Fruit fly (Drosophila melanogaster) whole organism, prepupa: ENCODE results near the gene Prp40.

Experiments used
- Blimp-1 ChIP-seq: fragments of 200-800 bp; sonication (Bioruptor generic); optimal IDR thresholded peaks from 3 replicates; lab custom pipeline; 2017; ENCODE audit warnings: missing biosample characterization, missing genetic modification characterization, mild to moderate bottlenecking, moderate library complexity, missing genetic modification reagents
- CG10631 ChIP-seq: fragments of 200-800 bp; sonication (Bioruptor generic); optimal IDR thresholded peaks from 2 replicates; lab custom pipeline; 2016; ENCODE audit warnings: missing biosample characterization, missing genetic modification characterization
- CG10669 ChIP-seq: fragments of 200-800 bp; sonication (Bioruptor generic); optimal IDR thresholded peaks from 3 replicates; lab custom pipeline; 2018; ENCODE audit warnings: missing biosample characterization, mild to moderate bottlenecking, missing genetic modification characterization, moderate library complexity
- CG11294 ChIP-seq: fragments of 200-800 bp; sonication (Bioruptor generic); IDR thresholded peaks from 2 replicates; pipeline ENCODE4 v1.3.6; 2022; ENCODE audit warnings: missing biosample characterization, missing genetic modification characterization
- CG11762 ChIP-seq: fragments of 200-800 bp; sonication (Bioruptor generic); optimal IDR thresholded peaks from 3 replicates; lab custom pipeline; 2016; ENCODE audit warnings: missing biosample characterization, missing genetic modification characterization; ENCODE audit not compliant: insufficient read depth
- CG15336 ChIP-seq: fragments of 200-800 bp; sonication (Bioruptor generic); IDR thresholded peaks from 2 replicates; pipeline ENCODE4 v1.3.6; 2022; ENCODE audit warnings: missing biosample characterization, missing genetic modification characterization
- CG16779 ChIP-seq: fragments of 200-800 bp; sonication (Bioruptor generic); optimal IDR thresholded peaks from 3 replicates; lab custom pipeline; 2017; ENCODE audit warnings: missing biosample characterization, mild to moderate bottlenecking, missing genetic modification characterization
- CG3032 ChIP-seq: fragments of 200-800 bp; optimal IDR thresholded peaks from 2 replicates; lab custom pipeline; 2019; ENCODE audit warnings: missing biosample characterization, mild to moderate bottlenecking, missing genetic modification characterization, moderate library complexity
- CG31627 ChIP-seq: fragments of 200-800 bp; sonication (Bioruptor generic); optimal IDR thresholded peaks from 3 replicates; lab custom pipeline; 2016; ENCODE audit warnings: missing biosample characterization, missing genetic modification characterization
- CG32006 ChIP-seq: fragments of 200-800 bp; sonication (Bioruptor generic); optimal IDR thresholded peaks from 3 replicates; lab custom pipeline; 2017; ENCODE audit warnings: missing biosample characterization, mild to moderate bottlenecking, missing genetic modification characterization
- CG34406 ChIP-seq: fragments of 200-800 bp; sonication (Bioruptor generic); optimal IDR thresholded peaks from 3 replicates; lab custom pipeline; 2016; ENCODE audit warnings: missing biosample characterization, missing genetic modification characterization
- CG4318 ChIP-seq: fragments of 200-800 bp; sonication (Bioruptor generic); optimal IDR thresholded peaks from 3 replicates; lab custom pipeline; 2017; ENCODE audit warnings: missing biosample characterization, mild to moderate bottlenecking, missing genetic modification characterization
- CG6163 ChIP-seq: fragments of 200-800 bp; sonication (Bioruptor generic); IDR thresholded peaks from 3 replicates; pipeline ENCODE4 v1.3.6; 2022; ENCODE audit warnings: missing biosample characterization, missing genetic modification characterization
- CG6276 ChIP-seq: fragments of 200-800 bp; sonication (Bioruptor generic); optimal IDR thresholded peaks from 2 replicates; lab custom pipeline; 2017; ENCODE audit warnings: missing biosample characterization, mild to moderate bottlenecking, missing genetic modification characterization
- CG6792 ChIP-seq: fragments of 200-800 bp; sonication (Bioruptor generic); optimal IDR thresholded peaks from 3 replicates; lab custom pipeline; 2016; ENCODE audit warnings: missing biosample characterization, missing genetic modification characterization
- CG7368 ChIP-seq: fragments of 200-800 bp; sonication (Bioruptor generic); optimal IDR thresholded peaks from 3 replicates; lab custom pipeline; 2016; ENCODE audit warnings: missing biosample characterization, missing genetic modification characterization
- CG8119 ChIP-seq: fragments of 200-800 bp; sonication (Bioruptor generic); IDR thresholded peaks from 3 replicates; pipeline ENCODE4 v1.3.6; 2022; ENCODE audit warnings: missing biosample characterization, missing genetic modification characterization
- CG8319 ChIP-seq: fragments of 200-800 bp; sonication (Bioruptor generic); optimal IDR thresholded peaks from 3 replicates; lab custom pipeline; 2016; ENCODE audit warnings: missing biosample characterization, missing genetic modification characterization
- CG8632 ChIP-seq: fragments of 200-800 bp; sonication (Bioruptor generic); optimal IDR thresholded peaks from 3 replicates; lab custom pipeline; 2016; ENCODE audit warnings: missing biosample characterization, missing genetic modification characterization
- Eip75B ChIP-seq: fragments of 200-800 bp; sonication (Bioruptor generic); optimal IDR thresholded peaks from 3 replicates; lab custom pipeline; 2016; ENCODE audit warnings: missing biosample characterization, missing genetic modification characterization
- Eip93F ChIP-seq: fragments of 200-800 bp; sonication (Bioruptor generic); optimal IDR thresholded peaks from 2 replicates; lab custom pipeline; 2016; ENCODE audit warnings: missing biosample characterization, mild to moderate bottlenecking, missing genetic modification characterization
- Ets21C ChIP-seq: fragments of 200-800 bp; sonication (Bioruptor generic); optimal IDR thresholded peaks from 3 replicates; lab custom pipeline; 2016; ENCODE audit warnings: missing biosample characterization, missing genetic modification characterization
- Ets96B ChIP-seq: fragments of 200-800 bp; optimal IDR thresholded peaks from 2 replicates; lab custom pipeline; 2019; ENCODE audit warnings: missing biosample characterization, mild to moderate bottlenecking, missing genetic modification characterization, moderate library complexity
- Gug ChIP-seq: fragments of 200-800 bp; sonication (Bioruptor generic); IDR thresholded peaks from 2 replicates; pipeline ENCODE4 v1.3.6; 2022; ENCODE audit warnings: missing biosample characterization, missing genetic modification characterization
- Hr38 ChIP-seq: sonication (Bioruptor generic); optimal IDR thresholded peaks from 2 replicates; lab custom pipeline; 2016; ENCODE audit warnings: missing biosample characterization, missing genetic modification characterization
- Hr4 ChIP-seq: fragments of 200-800 bp; sonication (Bioruptor generic); optimal IDR thresholded peaks from 3 replicates; lab custom pipeline; 2016; ENCODE audit warnings: missing biosample characterization, missing genetic modification characterization
- Lpt ChIP-seq: fragments of 200-800 bp; sonication (Bioruptor generic); optimal IDR thresholded peaks from 3 replicates; lab custom pipeline; 2016; ENCODE audit warnings: missing biosample characterization, missing genetic modification characterization
- Met ChIP-seq: fragments of 200-800 bp; sonication (Bioruptor generic); optimal IDR thresholded peaks from 3 replicates; lab custom pipeline; 2016; ENCODE audit warnings: missing biosample characterization, missing genetic modification characterization
- OdsH ChIP-seq: fragments of 200-800 bp; sonication (Bioruptor generic); optimal IDR thresholded peaks from 3 replicates; lab custom pipeline; 2016; ENCODE audit warnings: missing biosample characterization, missing genetic modification characterization
- Sox102F ChIP-seq: fragments of 200-800 bp; sonication (Bioruptor generic); optimal IDR thresholded peaks from 2 replicates; lab custom pipeline; 2016; ENCODE audit warnings: missing biosample characterization, mild to moderate bottlenecking, missing genetic modification characterization
- Sox14 ChIP-seq: fragments of 200-800 bp; sonication (Bioruptor generic); optimal IDR thresholded peaks from 3 replicates; lab custom pipeline; 2016; ENCODE audit warnings: missing biosample characterization, missing genetic modification characterization
- achi ChIP-seq: fragments of 200-800 bp; sonication (Bioruptor generic); optimal IDR thresholded peaks from 3 replicates; lab custom pipeline; 2016; ENCODE audit warnings: missing biosample characterization, missing genetic modification characterization
- acj6 ChIP-seq: fragments of 200-800 bp; sonication (Bioruptor generic); optimal IDR thresholded peaks from 3 replicates; lab custom pipeline; 2016; ENCODE audit warnings: missing biosample characterization, missing genetic modification characterization
- cyc ChIP-seq: fragments of 200-800 bp; sonication (Bioruptor generic); optimal IDR thresholded peaks from 3 replicates; lab custom pipeline; 2016; ENCODE audit warnings: missing biosample characterization, missing genetic modification characterization
- dsx ChIP-seq: fragments of 200-800 bp; optimal IDR thresholded peaks from 3 replicates; lab custom pipeline; 2019; ENCODE audit warnings: missing biosample characterization, mild to moderate bottlenecking, missing genetic modification characterization, moderate library complexity; ENCODE audit not compliant: poor library complexity, severe bottlenecking
- eg ChIP-seq: fragments of 200-800 bp; sonication (Bioruptor generic); IDR thresholded peaks from 3 replicates; pipeline ENCODE4 v1.3.6; 2022; ENCODE audit warnings: missing biosample characterization, missing genetic modification characterization
- esn ChIP-seq: fragments of 200-800 bp; sonication (Bioruptor generic); optimal IDR thresholded peaks from 2 replicates; lab custom pipeline; 2016; ENCODE audit warnings: missing biosample characterization, mild to moderate bottlenecking, missing genetic modification characterization, moderate library complexity
- fd59A ChIP-seq: fragments of 200-800 bp; sonication (Bioruptor generic); optimal IDR thresholded peaks from 2 replicates; lab custom pipeline; 2017; ENCODE audit warnings: missing biosample characterization, mild to moderate bottlenecking, missing genetic modification characterization, missing genetic modification reagents
- fd85E ChIP-seq: fragments of 200-800 bp; sonication (Bioruptor generic); optimal IDR thresholded peaks from 3 replicates; lab custom pipeline; 2016; ENCODE audit warnings: missing biosample characterization, missing genetic modification characterization
- fkh ChIP-seq: fragments of 200-800 bp; sonication (Bioruptor generic); optimal IDR thresholded peaks from 3 replicates; lab custom pipeline; 2017; ENCODE audit warnings: missing biosample characterization, mild to moderate bottlenecking, missing genetic modification characterization, moderate library complexity
- lz ChIP-seq: fragments of 200-800 bp; sonication (Bioruptor generic); optimal IDR thresholded peaks from 3 replicates; lab custom pipeline; 2016; ENCODE audit warnings: missing biosample characterization, missing genetic modification characterization
- net ChIP-seq: fragments of 200-800 bp; sonication (Bioruptor generic); optimal IDR thresholded peaks from 3 replicates; lab custom pipeline; 2016; ENCODE audit warnings: missing biosample characterization, missing genetic modification characterization
- pdm3 ChIP-seq: fragments of 200-800 bp; sonication (Bioruptor generic); optimal IDR thresholded peaks from 3 replicates; lab custom pipeline; 2016; ENCODE audit warnings: missing biosample characterization, missing genetic modification characterization
- salr ChIP-seq, 2 experiments: fragments of 200-800 bp; sonication (Bioruptor generic); optimal IDR thresholded peaks; 3 replicates each; lab custom pipeline; 2016 to 2018; ENCODE audit warnings: missing biosample characterization in 2 of 2, missing genetic modification characterization in 2 of 2, mild to moderate bottlenecking in 1 of 2
- spab ChIP-seq: fragments of 200-800 bp; sonication (Bioruptor generic); optimal IDR thresholded peaks from 2 replicates; lab custom pipeline; 2017; ENCODE audit warnings: missing biosample characterization, mild to moderate bottlenecking, missing genetic modification characterization, missing genetic modification reagents
- ss ChIP-seq, 2 experiments: fragments of 200-800 bp; sonication (Bioruptor generic); optimal IDR thresholded peaks; 2 replicates in 1 of 2; 3 replicates in 1 of 2; lab custom pipeline; 2017 to 2018; ENCODE audit warnings: mild to moderate bottlenecking in 2 of 2, missing biosample characterization in 2 of 2, missing genetic modification characterization in 2 of 2, moderate library complexity in 1 of 2
- svp ChIP-seq: fragments of 200-800 bp; sonication (Bioruptor generic); peaks from one replicate; lab custom pipeline; 2016; ENCODE audit warnings: missing biosample characterization, missing genetic modification characterization
- topi ChIP-seq: fragments of 200-800 bp; sonication (Bioruptor generic); optimal IDR thresholded peaks from 3 replicates; lab custom pipeline; 2016; ENCODE audit warnings: missing biosample characterization, missing genetic modification characterization
- vri ChIP-seq: fragments of 200-800 bp; sonication (Bioruptor generic); optimal IDR thresholded peaks from 3 replicates; lab custom pipeline; 2016; ENCODE audit warnings: missing biosample characterization, mild to moderate bottlenecking, missing genetic modification characterization

Prp40 gene

dm6 chr2L:3037153-3037579 is 14.1 kb downstream of the Prp40 start, which contains the start of the genes CG17260 and SerRS (continued):
- TF ChIP-seq Gug = peak; percentile 91
- TF ChIP-seq CG6276 (GFP tag; lab: Kevin White, UChicago) = no peak
- no peak for TF ChIP-seq Sox102F
- no peak for TF ChIP-seq ss (GFP tag; optimal IDR thresholded peaks at IDR 0.05; lab: Kevin White, UChicago)
- no peak for TF ChIP-seq Eip75B
- TF ChIP-seq dsx (GFP tag; lab: Kevin White, UChicago) = no peak
- TF ChIP-seq Lpt = peak; percentile 92
- peak; percentile 89 for TF ChIP-seq CG11762
- TF ChIP-seq Sox14 = peak; percentile 95
- peak; percentile 92 for TF ChIP-seq Ets21C (GFP tag; lab: Kevin White, UChicago)
- no peak for TF ChIP-seq Blimp-1
- TF ChIP-seq achi (GFP tag; lab: Kevin White, UChicago) = peak; percentile 90
- peak; percentile 82 for TF ChIP-seq CG15336
- no peak for TF ChIP-seq Met (GFP tag; lab: Kevin White, UChicago)
- TF ChIP-seq OdsH = peak; percentile 96
- peak in 1 of 2 experiments; percentile 70 for TF ChIP-seq salr (GFP tag; optimal IDR thresholded peaks at IDR 0.05; lab: Kevin White, UChicago)
- peak; percentile 91 for TF ChIP-seq CG8319
- no peak for TF ChIP-seq CG16779 (tag; lab: Kevin White, UChicago)
- TF ChIP-seq net (GFP tag; lab: Kevin White, UChicago) = peak; percentile 79
- TF ChIP-seq CG10669 (GFP tag; lab: Kevin White, UChicago) = peak; percentile 88

DNA sequence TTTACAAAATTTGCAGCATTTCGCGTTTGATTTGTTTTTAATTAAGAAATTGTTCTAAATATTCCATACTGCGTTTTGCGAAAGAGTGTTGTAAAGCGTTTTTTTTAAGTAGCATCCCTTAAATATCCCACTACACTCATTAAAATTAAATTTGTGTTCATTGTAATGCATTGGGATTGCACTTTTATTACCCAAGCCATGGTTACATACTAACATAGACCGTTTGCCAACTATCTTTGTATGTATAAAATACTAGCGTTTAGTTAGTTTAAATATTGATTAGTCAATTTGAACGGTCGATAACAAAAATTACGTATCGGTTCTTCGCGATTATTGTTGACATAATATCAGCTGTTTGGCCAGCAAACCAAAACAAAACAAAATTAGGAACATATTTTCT is 16.7 kb downstream of the Prp40 start, which contains the start of the genes cnir and CG17221:
TSS of gene cnir (minus strand) at position 39 of the 400 bp plus-strand sequence.
TSS of gene CG17221 (plus strand) at position 203 of the 400 bp plus-strand sequence.
- no peak for TF ChIP-seq fd85E
- TF ChIP-seq vri = peak; percentile 93
- no peak for TF ChIP-seq Ets96B (tag; lab: Kevin White, UChicago)
- TF ChIP-seq CG34406 (GFP tag; lab: Kevin White, UChicago) = peak; percentile 48
- TF ChIP-seq spab (GFP tag; lab: Kevin White, UChicago) = no peak
- peak; percentile 36; the same call in 2 of the 3 replicates for TF ChIP-seq CG6163
- TF ChIP-seq CG6792 (GFP tag; lab: Kevin White, UChicago) = peak; percentile 57
- peak; percentile 73 for TF ChIP-seq lz (GFP tag; lab: Kevin White, UChicago)
- peak; percentile 75 for TF ChIP-seq achi (GFP tag; lab: Kevin White, UChicago)
- TF ChIP-seq fkh (GFP tag; lab: Kevin White, UChicago) = peak; percentile 96
- peak; percentile 61 for TF ChIP-seq CG3032 (tag; lab: Kevin White, UChicago)
- TF ChIP-seq Sox102F = peak; percentile 73
- peak; percentile 42 for TF ChIP-seq CG8319
- TF ChIP-seq Eip93F (GFP tag; lab: Kevin White, UChicago) = no peak
- TF ChIP-seq CG8119 (GFP tag; lab: Robert Waterston, UW) = no peak
- no peak for TF ChIP-seq Hr38
- peak; percentile 72 for TF ChIP-seq pdm3 (GFP tag; lab: Kevin White, UChicago)
- TF ChIP-seq dsx (GFP tag; lab: Kevin White, UChicago) = no peak
- peak; percentile 78 for TF ChIP-seq CG10631 (GFP tag; lab: Kevin White, UChicago)
- peak; percentile 75 for TF ChIP-seq OdsH
- TF ChIP-seq cyc (GFP tag; lab: Kevin White, UChicago) = peak; percentile 72
- peak; percentile 68 for TF ChIP-seq svp (GFP tag; lab: Kevin White, UChicago)
- no peak for TF ChIP-seq CG4318 (GFP tag; lab: Kevin White, UChicago)
- peak; percentile 72 for TF ChIP-seq Sox14
- peak; percentile 83 for TF ChIP-seq esn (GFP tag; lab: Kevin White, UChicago)
- TF ChIP-seq eg = peak; percentile 41; the same call in 1 of the 3 replicates
- no peak for TF ChIP-seq salr (GFP tag; optimal IDR thresholded peaks at IDR 0.05; lab: Kevin White, UChicago)
- TF ChIP-seq CG32006 (GFP tag; lab: Kevin White, UChicago) = no peak
- peak; percentile 72 for TF ChIP-seq acj6 (GFP tag; lab: Kevin White, UChicago)
- peak; percentile 57 for TF ChIP-seq CG11762
- peak; percentile 41 for TF ChIP-seq CG7368 (GFP tag; lab: Kevin White, UChicago)
- peak; percentile 74 for TF ChIP-seq CG31627
- TF ChIP-seq CG8632 = peak; percentile 9
- TF ChIP-seq fd59A (GFP tag; lab: Kevin White, UChicago) = peak; percentile 41
- no peak for TF ChIP-seq CG11294 (GFP tag; lab: Robert Waterston, UW)
- TF ChIP-seq net (GFP tag; lab: Kevin White, UChicago) = peak; percentile 46
- no peak for TF ChIP-seq Blimp-1
- peak in 1 of 2 experiments; percentile 43 for TF ChIP-seq ss (GFP tag; optimal IDR thresholded peaks at IDR 0.05; lab: Kevin White, UChicago)
- TF ChIP-seq Hr4 (GFP tag; lab: Kevin White, UChicago) = peak; percentile 77
- no peak for TF ChIP-seq CG16779 (tag; lab: Kevin White, UChicago)
- peak; percentile 72 for TF ChIP-seq topi (GFP tag; lab: Kevin White, UChicago)
